Worm (Caenorhabditis elegans): ENCODE results near the gene mff-1.

mff-1 gene

ce11 chrX:12990529-12991520 lies 3.8 kb upstream of the mff-1 start, which contains the start of the genes F11C1.1 and vwa-8 (continued):
- no peak for TF ChIP-seq snpc-4 (tag; optimal IDR thresholded peaks at IDR 0.05)

ce11 chrX:12989205-12989604 lies 2.2 kb upstream of the mff-1 start, which contains the start of gene F11C1.7:
Gene F11C1.7, plus strand, starts transcription at chrX:12989344.
- TF ChIP-seq ceh-82 (tag; optimal IDR thresholded peaks at IDR 0.05), result no peak
- TF ChIP-seq nhr-21 (tag; optimal IDR thresholded peaks at IDR 0.05), result no peak
- no peak for TF ChIP-seq nhr-10 (tag; optimal IDR thresholded peaks at IDR 0.05)
- no peak for TF ChIP-seq mdl-1 (tag; optimal IDR thresholded peaks at IDR 0.05)
- TF ChIP-seq lsy-2 (tag; optimal IDR thresholded peaks at IDR 0.05), result peak in 1 of 2 experiments; percentile 41
- TF ChIP-seq nhr-25 (tag; optimal IDR thresholded peaks at IDR 0.05), result peak; percentile 42
- TF ChIP-seq C34F6.9 (tag; optimal IDR thresholded peaks at IDR 0.05), result peak; percentile 26
- TF ChIP-seq nhr-6 (tag; optimal IDR thresholded peaks at IDR 0.05), result no peak
- TF ChIP-seq crh-2 (tag; optimal IDR thresholded peaks at IDR 0.05), result peak; percentile 23
- TF ChIP-seq nhr-129 (tag; optimal IDR thresholded peaks at IDR 0.05), result peak; percentile 40

- no peak for TF ChIP-seq nhr-25 (tag; optimal IDR thresholded peaks at IDR 0.05)
- TF ChIP-seq fos-1 (tag; optimal IDR thresholded peaks at IDR 0.05), result peak; percentile 25
- no peak for TF ChIP-seq zag-1 (tag; optimal IDR thresholded peaks at IDR 0.05)
- TF ChIP-seq sem-4 (tag; optimal IDR thresholded peaks at IDR 0.05), result no peak
Observed at ce11 chrX:12982725-12983124, 4.3 kb downstream of the mff-1 start.

ce11 chrX:12981393-12981792 lies 5.6 kb downstream of the mff-1 start, which contains the start of gene scav-4:
Gene scav-4, plus strand, starts transcription at chrX:12981775.
- TF ChIP-seq nhr-11 (tag; optimal IDR thresholded peaks at IDR 0.05), result no peak
- TF ChIP-seq crh-2 (tag; optimal IDR thresholded peaks at IDR 0.05), result peak; percentile 54
- TF ChIP-seq sma-9 (GFP tag; optimal IDR thresholded peaks at IDR 0.05), result peak; percentile 13
- TF ChIP-seq sma-9 (tag; optimal IDR thresholded peaks at IDR 0.05), result no peak
- no peak for TF ChIP-seq zag-1 (tag; optimal IDR thresholded peaks at IDR 0.05)
- TF ChIP-seq ama-1 (optimal IDR thresholded peaks at IDR 0.05), result no peak
- no peak for TF ChIP-seq aly-2 (tag; optimal IDR thresholded peaks at IDR 0.05)
- TF ChIP-seq lsy-2 (tag; optimal IDR thresholded peaks at IDR 0.05), result no peak
- TF ChIP-seq mab-5 (tag; optimal IDR thresholded peaks at IDR 0.05), result no peak
- no peak for TF ChIP-seq unc-62 (GFP tag; optimal IDR thresholded peaks at IDR 0.05)
- TF ChIP-seq nhr-21 (tag; optimal IDR thresholded peaks at IDR 0.05), result no peak
- TF ChIP-seq nhr-23 (tag; optimal IDR thresholded peaks at IDR 0.05), result no peak
- peak; percentile 42 for TF ChIP-seq fos-1 (tag; optimal IDR thresholded peaks at IDR 0.05)
- no peak for TF ChIP-seq lin-39 (tag; optimal IDR thresholded peaks at IDR 0.05)

- TF ChIP-seq sma-9 (GFP tag; optimal IDR thresholded peaks at IDR 0.05), result peak; percentile 11
- TF ChIP-seq sma-9 (tag; optimal IDR thresholded peaks at IDR 0.05), result no peak
- no peak for TF ChIP-seq nhr-25 (tag; optimal IDR thresholded peaks at IDR 0.05)
- peak; percentile 64 for TF ChIP-seq fos-1 (tag; optimal IDR thresholded peaks at IDR 0.05)
- TF ChIP-seq nhr-237 (tag; optimal IDR thresholded peaks at IDR 0.05), result no peak
Observed at ce11 chrX:12979747-12980146, 7.3 kb downstream of the mff-1 start.

- TF ChIP-seq fos-1 (tag; optimal IDR thresholded peaks at IDR 0.05) (no peak), ztf-11 (tag; optimal IDR thresholded peaks at IDR 0.05) (no peak), lin-13 (GFP tag; optimal IDR thresholded peaks at IDR 0.05) (no peak), unc-39 (tag; optimal IDR thresholded peaks at IDR 0.05) (no peak), nhr-12 (tag; optimal IDR thresholded peaks at IDR 0.05) (no peak), ama-1 (optimal IDR thresholded peaks at IDR 0.05) (no peak), ZK546.5 (tag; optimal IDR thresholded peaks at IDR 0.05) (no peak), ceh-16 (tag; optimal IDR thresholded peaks at IDR 0.05) (no peak)
Observed at ce11 chrX:12978569-12978968, 8.4 kb downstream of the mff-1 start.
